Worm (Caenorhabditis elegans) whole organism, late embryonic: ENCODE results near the gene gnrr-2.

Experiments used
- C08G9.2 ChIP-seq: sonication (generic microtip); optimal IDR thresholded peaks from 2 replicates; lab custom pipeline; 2016; ENCODE audit warnings: mild to moderate bottlenecking, missing genetic modification characterization, moderate library complexity, missing compliant biosample characterization
- C38D4.7 ChIP-seq: fragments of 200-800 bp; sonication (Bioruptor generic); optimal IDR thresholded peaks from 2 replicates; lab custom pipeline; 2018; ENCODE audit warnings: mild to moderate bottlenecking, missing genetic modification characterization, moderate library complexity, missing compliant biosample characterization
- K09A11.1 ChIP-seq: sonication (generic microtip); optimal IDR thresholded peaks from 2 replicates; lab custom pipeline; 2017; ENCODE audit warnings: antibody characterized with exemption, mild to moderate bottlenecking, missing genetic modification characterization, missing compliant biosample characterization; ENCODE audit not compliant: insufficient read depth
- T23F11.4 ChIP-seq: fragments of 200-800 bp; sonication (Bioruptor generic); optimal IDR thresholded peaks from 2 replicates; lab custom pipeline; 2018; ENCODE audit warnings: mild to moderate bottlenecking, missing genetic modification characterization, missing compliant biosample characterization
- Y22D7AL.16 ChIP-seq: sonication (generic microtip); optimal IDR thresholded peaks from 2 replicates; lab custom pipeline; 2016; ENCODE audit warnings: missing genetic modification characterization, missing compliant biosample characterization
- ceh-19 ChIP-seq: fragments of 200-800 bp; sonication (Bioruptor generic); optimal IDR thresholded peaks from 2 replicates; lab custom pipeline; 2018; ENCODE audit warnings: mild to moderate bottlenecking, missing genetic modification characterization, missing compliant biosample characterization
- ceh-2 ChIP-seq: sonication (generic microtip); optimal IDR thresholded peaks from 2 replicates; lab custom pipeline; 2016; ENCODE audit warnings: missing genotype, missing genetic modification characterization, missing compliant biosample characterization
- ceh-31 ChIP-seq: sonication (generic microtip); optimal IDR thresholded peaks from 2 replicates; lab custom pipeline; 2016; ENCODE audit warnings: missing genetic modification characterization, missing compliant biosample characterization
- ceh-34 ChIP-seq: sonication (generic microtip); optimal IDR thresholded peaks from 2 replicates; lab custom pipeline; 2016; ENCODE audit warnings: mild to moderate bottlenecking, missing genetic modification characterization, missing compliant biosample characterization
- ceh-45 ChIP-seq: fragments of 200-800 bp; sonication (Bioruptor generic); IDR thresholded peaks from 2 replicates; pipeline ENCODE4 v1.3.6; 2022; ENCODE audit warnings: missing genetic modification reagents, missing genetic modification characterization, missing compliant biosample characterization
- ceh-48 ChIP-seq: sonication (generic microtip); optimal IDR thresholded peaks from 2 replicates; lab custom pipeline; 2016; ENCODE audit warnings: missing genetic modification characterization, inconsistent platforms, missing compliant biosample characterization
- ceh-9 ChIP-seq: sonication (generic microtip); optimal IDR thresholded peaks from 2 replicates; lab custom pipeline; 2016; ENCODE audit warnings: mild to moderate bottlenecking, missing genetic modification characterization, inconsistent platforms, missing compliant biosample characterization
- dmd-4 ChIP-seq: sonication (generic microtip); optimal IDR thresholded peaks from 2 replicates; lab custom pipeline; 2016; ENCODE audit warnings: borderline replicate concordance, missing genetic modification characterization, missing compliant biosample characterization
- dve-1 ChIP-seq: sonication (generic microtip); optimal IDR thresholded peaks from 2 replicates; lab custom pipeline; 2017; ENCODE audit warnings: antibody characterized with exemption, mild to moderate bottlenecking, missing genetic modification characterization, missing compliant biosample characterization
- elt-4 ChIP-seq: sonication (generic microtip); optimal IDR thresholded peaks from 2 replicates; lab custom pipeline; 2016; ENCODE audit warnings: missing genetic modification characterization, missing compliant biosample characterization
- fax-1 ChIP-seq: sonication (generic microtip); optimal IDR thresholded peaks from 2 replicates; lab custom pipeline; 2016; ENCODE audit warnings: missing genotype, missing genetic modification characterization, missing compliant biosample characterization
- fkh-10 ChIP-seq: fragments of 150-350 bp; optimal IDR thresholded peaks from 2 replicates; lab custom pipeline; 2014; ENCODE audit warnings: missing biosample characterization, missing genetic modification reagents, missing genetic modification characterization
- gmeb-2 ChIP-seq: sonication (generic microtip); optimal IDR thresholded peaks from 2 replicates; lab custom pipeline; 2016; ENCODE audit warnings: missing genetic modification characterization, inconsistent platforms, missing compliant biosample characterization
- hlh-13 ChIP-seq: fragments of 200-800 bp; sonication (Bioruptor generic); optimal IDR thresholded peaks from 2 replicates; lab custom pipeline; 2018; ENCODE audit warnings: mild to moderate bottlenecking, missing genetic modification characterization, missing compliant biosample characterization
- hlh-15 ChIP-seq: sonication (generic microtip); optimal IDR thresholded peaks from 2 replicates; lab custom pipeline; 2016; ENCODE audit warnings: missing genetic modification characterization, missing compliant biosample characterization
- hlh-6 ChIP-seq: sonication (generic microtip); optimal IDR thresholded peaks from 2 replicates; lab custom pipeline; 2016; ENCODE audit warnings: missing genotype, missing genetic modification characterization, missing compliant biosample characterization
- lim-6 ChIP-seq: sonication (generic microtip); optimal IDR thresholded peaks from 2 replicates; lab custom pipeline; 2016; ENCODE audit warnings: missing genetic modification characterization, missing compliant biosample characterization
- lin-11 ChIP-seq: fragments of 200-800 bp; sonication (Bioruptor generic); optimal IDR thresholded peaks from 2 replicates; lab custom pipeline; 2018; ENCODE audit warnings: mild to moderate bottlenecking, missing genetic modification characterization, missing compliant biosample characterization
- madf-2 ChIP-seq: sonication (generic microtip); optimal IDR thresholded peaks from 2 replicates; lab custom pipeline; 2017; ENCODE audit warnings: missing genetic modification characterization, missing compliant biosample characterization
- nfya-1 ChIP-seq: sonication (generic microtip); optimal IDR thresholded peaks from 2 replicates; lab custom pipeline; 2017; ENCODE audit warnings: missing genetic modification characterization, mild to moderate bottlenecking, missing compliant biosample characterization, antibody characterized with exemption, moderate library complexity
- nhr-11 ChIP-seq: fragments of 150-350 bp; optimal IDR thresholded peaks from 2 replicates; lab custom pipeline; 2014; ENCODE audit warnings: missing biosample characterization, missing genetic modification characterization
- nhr-232 ChIP-seq: sonication (generic microtip); optimal IDR thresholded peaks from 2 replicates; lab custom pipeline; 2016; ENCODE audit warnings: missing genetic modification characterization, missing compliant biosample characterization
- npax-4 ChIP-seq: sonication (generic microtip); optimal IDR thresholded peaks from 2 replicates; lab custom pipeline; 2016; ENCODE audit warnings: missing genetic modification characterization, missing compliant biosample characterization
- pax-1 ChIP-seq: fragments of 150-350 bp; optimal IDR thresholded peaks from 2 replicates; lab custom pipeline; 2014; ENCODE audit warnings: missing biosample characterization, missing genetic modification characterization
- pha-2 ChIP-seq: sonication (generic microtip); optimal IDR thresholded peaks from 2 replicates; lab custom pipeline; 2017; ENCODE audit warnings: mild to moderate bottlenecking, missing genetic modification characterization, missing compliant biosample characterization
- pqm-1 ChIP-seq: sonication (generic microtip); optimal IDR thresholded peaks from 2 replicates; lab custom pipeline; 2016; ENCODE audit warnings: missing genetic modification characterization, missing compliant biosample characterization
- pros-1 ChIP-seq: fragments of 150-350 bp; optimal IDR thresholded peaks from 2 replicates; lab custom pipeline; 2014; ENCODE audit warnings: missing biosample characterization, missing genetic modification reagents, missing genetic modification characterization
- ref-2 ChIP-seq: sonication (generic microtip); optimal IDR thresholded peaks from 2 replicates; lab custom pipeline; 2016; ENCODE audit warnings: missing genetic modification characterization, missing compliant biosample characterization
- rnt-1 ChIP-seq: sonication (generic microtip); optimal IDR thresholded peaks from 2 replicates; lab custom pipeline; 2016; ENCODE audit warnings: missing genetic modification characterization, missing compliant biosample characterization
- sdc-2 ChIP-seq: sonication (generic microtip); optimal IDR thresholded peaks from 2 replicates; lab custom pipeline; 2016; ENCODE audit warnings: missing genotype, missing genetic modification characterization, missing compliant biosample characterization
- sox-2 ChIP-seq: fragments of 200-800 bp; sonication (Bioruptor generic); IDR thresholded peaks from 2 replicates; pipeline ENCODE4 v1.3.6; 2022; ENCODE audit warnings: missing genetic modification reagents, missing genetic modification characterization, missing compliant biosample characterization
- syd-9 ChIP-seq: sonication (generic microtip); optimal IDR thresholded peaks from 2 replicates; lab custom pipeline; 2016; ENCODE audit warnings: mild to moderate bottlenecking, missing genetic modification characterization, moderate library complexity, missing compliant biosample characterization
- tbx-2 ChIP-seq: sonication (generic microtip); optimal IDR thresholded peaks from 2 replicates; lab custom pipeline; 2016; ENCODE audit warnings: missing genetic modification characterization, missing compliant biosample characterization
- tbx-7 ChIP-seq: sonication (generic microtip); optimal IDR thresholded peaks from 2 replicates; lab custom pipeline; 2016; ENCODE audit warnings: missing genotype, missing genetic modification characterization, missing compliant biosample characterization
- ttx-3 ChIP-seq: sonication (generic microtip); optimal IDR thresholded peaks from 2 replicates; lab custom pipeline; 2016; ENCODE audit warnings: missing genetic modification reagents, missing genetic modification characterization, missing compliant biosample characterization
- unc-42 ChIP-seq: sonication (generic microtip); optimal IDR thresholded peaks from 2 replicates; lab custom pipeline; 2016; ENCODE audit warnings: missing genotype, missing genetic modification characterization, missing compliant biosample characterization
- unc-86 ChIP-seq: sonication (generic microtip); optimal IDR thresholded peaks from 2 replicates; lab custom pipeline; 2016; ENCODE audit warnings: missing genetic modification characterization, missing compliant biosample characterization

Gene gnrr-2

ce11 chrV:14436195-14436594 lies 27.3 kb downstream of the gnrr-2 start:
- TF ChIP-seq gmeb-2 (no peak), ceh-2 (no peak), unc-86 (tag; lab: Kevin White, UChicago) (no peak), npax-4 (tag; lab: Kevin White, UChicago) (no peak), Y22D7AL.16 (tag; lab: Kevin White, UChicago) (no peak), elt-4 (tag; lab: Kevin White, UChicago) (no peak), pax-1 (tag; lab: Kevin White, UChicago) (no peak), tbx-2 (tag; lab: Kevin White, UChicago) (no peak), nfya-1 (tag; lab: Kevin White, UChicago) (no peak), ceh-9 (tag; lab: Kevin White, UChicago) (no peak), pha-2 (tag; lab: Kevin White, UChicago) (no peak), pros-1 (tag; lab: Kevin White, UChicago) (no peak), ceh-45 (GFP tag; lab: Robert Waterston, UW) (no peak), dmd-4 (tag; lab: Kevin White, UChicago) (no peak), hlh-6 (no peak), nhr-232 (tag; lab: Kevin White, UChicago) (no peak), madf-2 (tag; lab: Kevin White, UChicago) (no peak)

- TF ChIP-seq ceh-48, result no peak
- TF ChIP-seq C08G9.2, result no peak
- no peak for TF ChIP-seq nhr-11
- no peak for TF ChIP-seq tbx-7 (tag; lab: Kevin White, UChicago)
- TF ChIP-seq hlh-13, result no peak
- no peak for TF ChIP-seq rnt-1
- TF ChIP-seq lim-6, result no peak
- TF ChIP-seq Y22D7AL.16 (tag; lab: Kevin White, UChicago), result no peak
- TF ChIP-seq ttx-3 (tag; lab: Kevin White, UChicago), result no peak
- no peak for TF ChIP-seq hlh-6
- TF ChIP-seq ref-2 (tag; lab: Kevin White, UChicago), result no peak
- no peak for TF ChIP-seq madf-2 (tag; lab: Kevin White, UChicago)
Observed at ce11 chrV:14437355-14437754, 28.5 kb downstream of the gnrr-2 start.

ce11 chrV:14438099-14438739 lies 29.3 kb downstream of the gnrr-2 start:
- no peak for TF ChIP-seq dve-1 (tag; lab: Kevin White, UChicago)
- TF ChIP-seq hlh-6, result no peak
- no peak for TF ChIP-seq pros-1 (tag; lab: Kevin White, UChicago)
- no peak for TF ChIP-seq ceh-19 (GFP tag; lab: Kevin White, UChicago)
- TF ChIP-seq unc-42 (tag; lab: Kevin White, UChicago), result no peak
- TF ChIP-seq hlh-15 (tag; lab: Kevin White, UChicago), result no peak
- no peak for TF ChIP-seq fax-1
- TF ChIP-seq lin-11, result no peak
- TF ChIP-seq T23F11.4, result no peak
- TF ChIP-seq sox-2, result no peak
- TF ChIP-seq syd-9 (tag; lab: Kevin White, UChicago), result no peak
- TF ChIP-seq ceh-31, result no peak
- no peak for TF ChIP-seq C38D4.7 (GFP tag; lab: Kevin White, UChicago)
- TF ChIP-seq gmeb-2, result no peak
- no peak for TF ChIP-seq K09A11.1
- no peak for TF ChIP-seq ceh-34 (tag; lab: Kevin White, UChicago)
- no peak for TF ChIP-seq hlh-13
- TF ChIP-seq pqm-1 (tag; lab: Kevin White, UChicago), result no peak
- TF ChIP-seq sdc-2 (tag; lab: Kevin White, UChicago), result no peak
- TF ChIP-seq fkh-10 (GFP tag; lab: Kevin White, UChicago), result no peak
